Worm (Caenorhabditis elegans): ENCODE results near the gene rbc-1.

DNA sequence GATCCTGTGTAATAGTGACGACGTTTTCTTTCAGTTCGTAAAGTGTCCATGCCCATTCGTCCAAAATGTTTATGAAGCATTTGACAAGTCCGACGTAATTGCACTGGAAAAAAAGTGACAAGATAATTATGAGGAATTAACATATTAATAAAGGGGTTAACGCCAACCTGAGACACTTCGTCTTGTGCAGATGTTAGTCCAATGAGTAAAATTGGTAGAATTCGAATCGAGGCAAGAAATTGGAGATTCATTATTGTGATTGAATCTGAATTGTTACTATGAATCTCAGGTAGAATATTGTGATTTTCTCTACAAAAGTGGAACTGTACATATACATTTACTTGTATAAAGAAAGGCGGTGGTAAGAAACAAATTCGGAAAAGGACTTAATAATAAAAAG, 25.0 kb downstream of the rbc-1 start, which contains the start of gene F54E4.3:
- TF ChIP-seq F49E8.2 (tag; optimal IDR thresholded peaks at IDR 0.05; ENCODE audit: borderline replicate concordance), result no peak
- no peak for TF ChIP-seq vab-7 (GFP tag; IDR thresholded peaks at IDR 0.05)
- no peak for TF ChIP-seq nhr-25 (tag; optimal IDR thresholded peaks at IDR 0.05; ENCODE audit: borderline replicate concordance, insufficient read depth)
- no peak for TF ChIP-seq madf-5 (GFP tag; IDR thresholded peaks at IDR 0.05)
- TF ChIP-seq ama-1 (optimal IDR thresholded peaks at IDR 0.05), result no peak
- no peak for TF ChIP-seq mdl-1 (tag; optimal IDR thresholded peaks at IDR 0.05)
- TF ChIP-seq daf-12 (tag; optimal IDR thresholded peaks at IDR 0.05), result no peak
- TF ChIP-seq dpl-1 (GFP tag; optimal IDR thresholded peaks at IDR 0.05), result no peak
- TF ChIP-seq pqm-1 (tag; optimal IDR thresholded peaks at IDR 0.05), result no peak
